Worm (Caenorhabditis elegans) whole organism, L4 larva: ENCODE measurements around the gene str-44.

Experiments used
- F10B5.3 ChIP-seq: sonication (generic microtip); optimal IDR thresholded peaks from 2 replicates; lab custom pipeline; 2016; ENCODE audit warnings: mild to moderate bottlenecking, missing genetic modification characterization, missing compliant biosample characterization
- F26F4.8 ChIP-seq: fragments of 200-800 bp; sonication (Bioruptor generic); conservative IDR thresholded peaks from 2 replicates; pipeline ENCODE4 v1.3.6; 2022; ENCODE audit warnings: missing genetic modification characterization, missing compliant biosample characterization
- R02D3.7 ChIP-seq: fragments of 150-350 bp; sonication (generic microtip); optimal IDR thresholded peaks from 3 replicates; lab custom pipeline; 2014; ENCODE audit warnings: missing biosample characterization, missing genetic modification characterization
- T20F7.1 ChIP-seq: fragments of 200-800 bp; sonication (Bioruptor generic); optimal IDR thresholded peaks from 2 replicates; lab custom pipeline; 2018; ENCODE audit warnings: mild to moderate bottlenecking, missing genetic modification characterization, missing compliant biosample characterization
- T26A8.4 ChIP-seq: fragments of 200-800 bp; sonication (Bioruptor generic); IDR thresholded peaks from 2 replicates; pipeline ENCODE4 v1.3.6; 2022; ENCODE audit warnings: missing genetic modification characterization, missing compliant biosample characterization
- Y105C5A.15 ChIP-seq: fragments of 200-800 bp; sonication (Bioruptor generic); IDR thresholded peaks from 2 replicates; pipeline ENCODE4 v1.3.6; 2022; ENCODE audit warnings: missing genetic modification characterization, missing compliant biosample characterization
- ZK546.5 ChIP-seq, 2 experiments: sonication (generic microtip); optimal IDR thresholded peaks; 2 replicates each; lab custom pipeline; 2017; ENCODE audit warnings: missing biosample characterization in 2 of 2, missing genetic modification characterization in 2 of 2
- aha-1 ChIP-seq: fragments of 150-350 bp; peaks from one replicate; lab custom pipeline; 2014; ENCODE audit warnings: missing biosample characterization, missing genetic modification characterization
- ama-1 ChIP-seq: fragments of 150-350 bp; optimal IDR thresholded peaks from 2 replicates; lab custom pipeline; 2014; ENCODE audit warnings: inconsistent platforms, mixed read lengths
- ceh-20 ChIP-seq: fragments of 200-800 bp; sonication (Bioruptor generic); IDR thresholded peaks from 2 replicates; pipeline ENCODE4 v1.3.6; 2022; ENCODE audit warnings: missing genetic modification reagents, missing genetic modification characterization, missing compliant biosample characterization
- ceh-28 ChIP-seq: fragments of 150-350 bp; optimal IDR thresholded peaks from 2 replicates; lab custom pipeline; 2014; ENCODE audit warnings: missing biosample characterization, missing genetic modification reagents, missing genetic modification characterization
- ceh-32 ChIP-seq: sonication (generic microtip); optimal IDR thresholded peaks from 2 replicates; lab custom pipeline; 2016; ENCODE audit warnings: mild to moderate bottlenecking, missing genetic modification characterization, missing compliant biosample characterization; ENCODE audit not compliant: poor library complexity
- ceh-44 ChIP-seq: fragments of 200-800 bp; sonication (Bioruptor generic); IDR thresholded peaks from 2 replicates; pipeline ENCODE4 v1.3.6; 2022; ENCODE audit warnings: missing genetic modification reagents, missing genetic modification characterization, missing compliant biosample characterization
- cey-2 ChIP-seq: sonication (generic microtip); optimal IDR thresholded peaks from 3 replicates; lab custom pipeline; 2017; ENCODE audit warnings: missing genetic modification characterization, mild to moderate bottlenecking, missing compliant biosample characterization, antibody characterized with exemption, borderline replicate concordance; ENCODE audit not compliant: insufficient read depth
- daf-16 ChIP-seq, 3 experiments: sonication (generic microtip); optimal IDR thresholded peaks; 2 replicates each; lab custom pipeline; 2016 to 2017; ENCODE audit warnings: missing genetic modification characterization in 3 of 3, missing genetic modification reagents in 3 of 3, mild to moderate bottlenecking in 2 of 3, missing compliant biosample characterization in 2 of 3, missing biosample characterization in 1 of 3, moderate library complexity in 1 of 3
- daf-19 ChIP-seq: fragments of 200-800 bp; sonication (Bioruptor generic); conservative IDR thresholded peaks from 2 replicates; pipeline ENCODE4 v1.3.6; 2022; ENCODE audit warnings: missing genetic modification characterization, missing compliant biosample characterization
- daf-8 ChIP-seq: fragments of 200-800 bp; sonication (Bioruptor generic); IDR thresholded peaks from 2 replicates; pipeline ENCODE4 v1.3.6; 2022; ENCODE audit warnings: missing genetic modification characterization, missing compliant biosample characterization
- dmd-6 ChIP-seq: fragments of 200-800 bp; sonication (Bioruptor generic); IDR thresholded peaks from 2 replicates; pipeline ENCODE4 v1.3.6; 2022; ENCODE audit warnings: missing genetic modification reagents, missing genetic modification characterization, missing compliant biosample characterization
- dpl-1 ChIP-seq: fragments of 150-350 bp; optimal IDR thresholded peaks from 2 replicates; lab custom pipeline; 2014; ENCODE audit warnings: missing biosample characterization, missing genetic modification reagents, missing genetic modification characterization
- dve-1 ChIP-seq: sonication (generic microtip); optimal IDR thresholded peaks from 2 replicates; lab custom pipeline; 2017; ENCODE audit warnings: antibody characterized with exemption, mild to moderate bottlenecking, missing genetic modification characterization, missing compliant biosample characterization; ENCODE audit not compliant: insufficient read depth
- gei-8 ChIP-seq: fragments of 200-800 bp; sonication (Bioruptor generic); optimal IDR thresholded peaks from 2 replicates; lab custom pipeline; 2018; ENCODE audit warnings: mild to moderate bottlenecking, missing genetic modification characterization, missing compliant biosample characterization
- hif-1 ChIP-seq, 2 experiments: sonication (generic microtip); optimal IDR thresholded peaks; 2 replicates each; lab custom pipeline; 2016 to 2017; ENCODE audit warnings: missing compliant biosample characterization in 2 of 2, missing genetic modification characterization in 2 of 2, missing genetic modification reagents in 2 of 2, missing genotype in 2 of 2, mild to moderate bottlenecking in 1 of 2
- hlh-11 ChIP-seq: fragments of 200-800 bp; sonication (Bioruptor generic); optimal IDR thresholded peaks from 2 replicates; lab custom pipeline; 2018; ENCODE audit warnings: mild to moderate bottlenecking, missing genetic modification characterization, missing compliant biosample characterization
- hlh-30 ChIP-seq: sonication (generic microtip); optimal IDR thresholded peaks from 2 replicates; lab custom pipeline; 2017; ENCODE audit warnings: antibody characterized with exemption, mild to moderate bottlenecking, missing genetic modification characterization, missing compliant biosample characterization; ENCODE audit not compliant: insufficient read depth
- hmg-1.1 ChIP-seq: fragments of 200-800 bp; sonication (Bioruptor generic); IDR thresholded peaks from 2 replicates; pipeline ENCODE4 v1.3.6; 2022; ENCODE audit warnings: missing genetic modification reagents, missing genetic modification characterization, missing compliant biosample characterization
- lin-29 ChIP-seq: fragments of 200-800 bp; sonication (Bioruptor generic); IDR thresholded peaks from 2 replicates; pipeline ENCODE4 v1.3.6; 2022; ENCODE audit warnings: missing genetic modification reagents, missing genetic modification characterization, missing compliant biosample characterization
- lir-3 ChIP-seq: sonication (generic microtip); optimal IDR thresholded peaks from 2 replicates; lab custom pipeline; 2016; ENCODE audit warnings: mild to moderate bottlenecking, missing genetic modification characterization, missing compliant biosample characterization
- lsy-2 ChIP-seq, 2 experiments: fragments of 150-350 bp in 1 of 2; sonication (generic microtip) in 1 of 2; optimal IDR thresholded peaks; 2 replicates each; lab custom pipeline; 2014 to 2017; ENCODE audit warnings: missing biosample characterization in 2 of 2, missing genetic modification characterization in 2 of 2
- madf-9 ChIP-seq: fragments of 200-800 bp; sonication (Bioruptor generic); conservative IDR thresholded peaks from 2 replicates; pipeline ENCODE4 v1.3.6; 2022; ENCODE audit warnings: missing genetic modification reagents, missing genetic modification characterization, missing compliant biosample characterization
- mep-1 ChIP-seq: fragments of 150-350 bp; sonication (generic microtip); optimal IDR thresholded peaks from 3 replicates; lab custom pipeline; 2014; ENCODE audit warnings: missing biosample characterization, missing genetic modification characterization
- mes-2 ChIP-seq: sonication (generic microtip); optimal IDR thresholded peaks from 2 replicates; lab custom pipeline; 2016; ENCODE audit warnings: missing genotype, mild to moderate bottlenecking, missing genetic modification characterization, missing compliant biosample characterization; ENCODE audit not compliant: poor library complexity, severe bottlenecking
- mxl-2 ChIP-seq: fragments of 200-800 bp; sonication (Bioruptor generic); conservative IDR thresholded peaks from 2 replicates; pipeline ENCODE4 v1.3.6; 2022; ENCODE audit warnings: missing genetic modification reagents, missing genetic modification characterization, missing compliant biosample characterization
- mxl-3 ChIP-seq: fragments of 200-800 bp; sonication (Bioruptor generic); optimal IDR thresholded peaks from 2 replicates; lab custom pipeline; 2018; ENCODE audit warnings: mild to moderate bottlenecking, missing genetic modification characterization, missing compliant biosample characterization
- nhr-111 ChIP-seq: fragments of 200-800 bp; sonication (Bioruptor generic); optimal IDR thresholded peaks from 2 replicates; lab custom pipeline; 2018; ENCODE audit warnings: mild to moderate bottlenecking, missing genetic modification characterization, missing compliant biosample characterization
- nhr-25 ChIP-seq: sonication (generic microtip); optimal IDR thresholded peaks from 2 replicates; lab custom pipeline; 2017; ENCODE audit warnings: missing genetic modification characterization, mild to moderate bottlenecking, missing compliant biosample characterization, antibody characterized with exemption, moderate library complexity, borderline replicate concordance; ENCODE audit not compliant: insufficient read depth
- nhr-28 ChIP-seq: fragments of 150-350 bp; optimal IDR thresholded peaks from 2 replicates; lab custom pipeline; 2014; ENCODE audit warnings: missing biosample characterization, missing genetic modification characterization
- nhr-42 ChIP-seq: fragments of 200-800 bp; sonication (Bioruptor generic); IDR thresholded peaks from 2 replicates; pipeline ENCODE4 v1.3.6; 2022; ENCODE audit warnings: missing genetic modification characterization, missing compliant biosample characterization
- nhr-77 ChIP-seq: fragments of 150-350 bp; optimal IDR thresholded peaks from 2 replicates; lab custom pipeline; 2014; ENCODE audit warnings: missing biosample characterization, missing genetic modification characterization
- php-3 ChIP-seq: fragments of 200-800 bp; sonication (Bioruptor generic); IDR thresholded peaks from 2 replicates; pipeline ENCODE4 v1.3.6; 2022; ENCODE audit warnings: missing genetic modification reagents, missing genetic modification characterization, missing compliant biosample characterization
- pqm-1 ChIP-seq: sonication (generic microtip); optimal IDR thresholded peaks from 2 replicates; lab custom pipeline; 2017; ENCODE audit warnings: missing biosample characterization, missing genetic modification characterization
- rbr-2 ChIP-seq: sonication (generic microtip); optimal IDR thresholded peaks from 2 replicates; lab custom pipeline; 2016; ENCODE audit warnings: missing genotype, missing genetic modification characterization, missing compliant biosample characterization
- sdz-12 ChIP-seq: fragments of 200-800 bp; sonication (Bioruptor generic); optimal IDR thresholded peaks from 2 replicates; lab custom pipeline; 2018; ENCODE audit warnings: mild to moderate bottlenecking, missing genetic modification characterization, missing compliant biosample characterization
- set-16 ChIP-seq: fragments of 200-800 bp; sonication (Bioruptor generic); IDR thresholded peaks from 2 replicates; pipeline ENCODE4 v1.3.6; 2022; ENCODE audit warnings: missing genetic modification reagents, missing genetic modification characterization, missing compliant biosample characterization
- snpc-4 ChIP-seq: fragments of 150-350 bp; optimal IDR thresholded peaks from 2 replicates; lab custom pipeline; 2014; ENCODE audit warnings: missing biosample characterization, missing genetic modification characterization
- unc-39 ChIP-seq: sonication (generic microtip); optimal IDR thresholded peaks from 2 replicates; lab custom pipeline; 2017; ENCODE audit warnings: missing biosample characterization, missing genetic modification characterization
- unc-62 ChIP-seq, 3 experiments: fragments of 150-350 bp in 1 of 3; sonication (generic microtip); optimal IDR thresholded peaks in 2 of 3; peaks in 1 of 3; 1 replicate in 1 of 3; 2 replicates in 2 of 3; lab custom pipeline; 2014 to 2017; ENCODE audit warnings: missing biosample characterization in 3 of 3, missing genetic modification characterization in 3 of 3, missing genetic modification reagents in 3 of 3, missing genotype in 1 of 3
- vab-7 ChIP-seq: fragments of 200-800 bp; sonication (Bioruptor generic); IDR thresholded peaks from 2 replicates; pipeline ENCODE4 v1.3.6; 2022; ENCODE audit warnings: missing genetic modification reagents, missing genetic modification characterization, missing compliant biosample characterization
- zip-11 ChIP-seq: fragments of 200-800 bp; sonication (Bioruptor generic); IDR thresholded peaks from 2 replicates; pipeline ENCODE4 v1.3.6; 2022; ENCODE audit warnings: missing genetic modification characterization, missing compliant biosample characterization
- ztf-7 ChIP-seq: fragments of 150-350 bp; optimal IDR thresholded peaks from 2 replicates; lab custom pipeline; 2014; ENCODE audit warnings: missing biosample characterization, missing genetic modification characterization

The str-44 gene

DNA sequence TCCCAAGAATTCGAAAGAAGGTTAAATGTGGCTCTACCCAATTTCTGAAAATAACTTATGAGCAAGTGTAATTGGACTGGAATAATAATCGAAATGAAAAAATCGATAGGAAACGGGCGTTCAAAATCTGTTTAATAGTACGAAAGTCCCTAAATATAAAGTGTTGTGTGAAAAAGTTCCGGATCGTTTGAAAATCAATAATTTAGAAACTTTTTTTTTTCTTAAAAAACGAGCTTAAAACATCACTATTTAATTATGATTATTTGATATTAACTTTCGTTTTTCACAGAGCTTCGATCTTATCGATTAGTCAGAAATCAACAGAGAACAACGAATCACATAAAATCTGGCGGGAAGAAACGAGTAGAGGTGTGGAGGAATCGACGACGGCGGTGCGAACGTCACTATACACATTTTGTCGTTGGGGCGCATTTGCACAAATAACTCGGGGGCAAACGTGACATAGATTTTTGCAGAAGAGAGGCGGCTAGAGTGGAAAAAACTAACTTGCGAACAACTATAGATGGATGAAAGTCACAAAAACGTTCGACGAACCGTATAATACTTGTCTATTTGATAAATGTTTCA, 32.2 kb upstream of the str-44 start, which contains the start of gene hecd-1 (continued):
- no peak for TF ChIP-seq R02D3.7 (tag; lab: Kevin White, UChicago)
- peak; percentile 37 for TF ChIP-seq mxl-3 (GFP tag; lab: Kevin White, UChicago)
- TF ChIP-seq ama-1 (lab: Kevin White, UChicago) = no peak
- TF ChIP-seq nhr-111 (GFP tag; lab: Kevin White, UChicago) = no peak
- TF ChIP-seq T20F7.1 (GFP tag; lab: Kevin White, UChicago) = no peak
- no peak for TF ChIP-seq nhr-42
- TF ChIP-seq pqm-1 = no peak
- no peak for TF ChIP-seq ceh-32 (tag; lab: Kevin White, UChicago)
- TF ChIP-seq unc-62 (GFP tag; optimal IDR thresholded peaks at IDR 0.05 in 1 of 2; lab: Kevin White, UChicago) = no peak
- TF ChIP-seq unc-62 (tag; optimal IDR thresholded peaks at IDR 0.05; lab: Kevin White, UChicago) = no peak
- no peak for TF ChIP-seq T26A8.4
- TF ChIP-seq ceh-28 (tag; lab: Kevin White, UChicago) = no peak
- TF ChIP-seq rbr-2 (tag; lab: Kevin White, UChicago) = no peak
- no peak for TF ChIP-seq gei-8 (GFP tag; lab: Kevin White, UChicago)
- peak; percentile 14 for TF ChIP-seq hlh-11 (tag; lab: Kevin White, UChicago)
- TF ChIP-seq hlh-30 (tag; lab: Kevin White, UChicago) = peak; percentile 79
- TF ChIP-seq mxl-2 (GFP tag; lab: Robert Waterston, UW) = no peak
- no peak for TF ChIP-seq lir-3
- TF ChIP-seq madf-9 (GFP tag; lab: Robert Waterston, UW) = no peak
- TF ChIP-seq mep-1 (tag; lab: Kevin White, UChicago) = peak; percentile 23
- no peak for TF ChIP-seq F10B5.3 (tag; lab: Kevin White, UChicago)
- TF ChIP-seq dmd-6 (GFP tag; lab: Robert Waterston, UW) = no peak
- TF ChIP-seq hmg-1.1 = no peak
- TF ChIP-seq dpl-1 (GFP tag; lab: Kevin White, UChicago) = peak; percentile 20
- no peak for TF ChIP-seq zip-11
- no peak for TF ChIP-seq Y105C5A.15 (GFP tag; lab: Robert Waterston, UW)
- TF ChIP-seq snpc-4 = no peak
- no peak for TF ChIP-seq cey-2 (tag; lab: Kevin White, UChicago)
- no peak for TF ChIP-seq F26F4.8 (GFP tag; lab: Robert Waterston, UW)
- TF ChIP-seq unc-39 (tag; lab: Kevin White, UChicago) = no peak

DNA sequence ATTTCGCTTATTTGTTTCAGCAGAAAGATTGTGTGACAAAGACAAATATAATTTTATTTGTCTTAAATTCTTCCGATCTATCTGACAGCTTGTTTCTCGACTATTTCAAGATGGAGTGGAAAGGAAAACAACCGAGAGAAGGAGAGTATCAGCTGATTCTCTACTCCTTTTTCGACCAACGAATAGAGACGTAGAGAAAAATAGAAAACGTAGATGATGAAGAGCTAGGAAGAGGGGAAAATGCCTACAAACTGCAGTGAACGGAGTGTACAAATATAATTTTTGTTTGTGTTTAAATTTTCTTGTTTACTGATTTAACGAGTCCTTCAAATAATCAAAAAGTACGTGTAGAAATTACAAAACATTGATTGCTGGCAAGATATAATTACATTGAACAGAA, 29.3 kb upstream of the str-44 start:
- TF ChIP-seq set-16 (GFP tag; lab: Robert Waterston, UW) (no peak), dve-1 (tag; lab: Kevin White, UChicago) (peak; percentile 25), ceh-20 (no peak), gei-8 (GFP tag; lab: Kevin White, UChicago) (no peak), mes-2 (peak; percentile 6), php-3 (GFP tag; lab: Robert Waterston, UW) (no peak), nhr-111 (GFP tag; lab: Kevin White, UChicago) (no peak), ztf-7 (tag; lab: Kevin White, UChicago) (no peak), ceh-44 (GFP tag; lab: Robert Waterston, UW) (no peak), mep-1 (tag; lab: Kevin White, UChicago) (peak; percentile 38), nhr-28 (tag; lab: Kevin White, UChicago) (peak; percentile 57), daf-19 (GFP tag; lab: Robert Waterston, UW) (no peak), nhr-77 (peak; percentile 6), aha-1 (no peak), lin-29 (GFP tag; lab: Robert Waterston, UW) (no peak), hif-1 (tag; optimal IDR thresholded peaks at IDR 0.05; lab: Kevin White, UChicago) (no peak), nhr-25 (tag; lab: Kevin White, UChicago) (no peak), lsy-2 (tag; optimal IDR thresholded peaks at IDR 0.05; lab: Kevin White, UChicago) (peak in 1 of 2 experiments; percentile 64), sdz-12 (GFP tag; lab: Kevin White, UChicago) (no peak), daf-8 (GFP tag; lab: Robert Waterston, UW) (no peak), ZK546.5 (tag; optimal IDR thresholded peaks at IDR 0.05; lab: Kevin White, UChicago) (no peak), daf-16 (GFP tag; optimal IDR thresholded peaks at IDR 0.05; lab: Kevin White, UChicago) (no peak), daf-16 (tag; optimal IDR thresholded peaks at IDR 0.05; lab: Kevin White, UChicago) (peak; percentile 75), vab-7 (GFP tag; lab: Robert Waterston, UW) (no peak)
